Worm (Caenorhabditis elegans) whole organism, midembryonic: Measurements from ENCODE around the gene C16C8.20.

Experiments used
- T22C8.4 ChIP-seq: fragments of 200-800 bp; sonication (Bioruptor generic); IDR thresholded peaks from 2 replicates; pipeline ENCODE4 v1.3.6; 2022; ENCODE audit warnings: missing genetic modification characterization, missing compliant biosample characterization
- cog-1 ChIP-seq: sonication (generic microtip); optimal IDR thresholded peaks from 2 replicates; lab custom pipeline; 2016; ENCODE audit warnings: missing genetic modification characterization, missing compliant biosample characterization
- flt-1 ChIP-seq: fragments of 200-800 bp; sonication (Bioruptor generic); IDR thresholded peaks from 2 replicates; pipeline ENCODE4 v1.3.6; 2022; ENCODE audit warnings: missing genetic modification characterization, missing compliant biosample characterization
- klf-2 ChIP-seq: fragments of 200-800 bp; sonication (Bioruptor generic); conservative IDR thresholded peaks from 2 replicates; pipeline ENCODE4 v1.3.6; 2022; ENCODE audit warnings: missing genetic modification reagents, missing genetic modification characterization, missing compliant biosample characterization
- med-1 ChIP-seq: sonication (generic microtip); optimal IDR thresholded peaks from 2 replicates; lab custom pipeline; 2017; ENCODE audit warnings: missing genetic modification characterization, mild to moderate bottlenecking, missing compliant biosample characterization, antibody characterized with exemption, missing genetic modification reagents; ENCODE audit not compliant: insufficient read depth
- ref-1 ChIP-seq: fragments of 200-800 bp; sonication (Bioruptor generic); conservative IDR thresholded peaks from 2 replicates; pipeline ENCODE4 v1.3.6; 2022; ENCODE audit warnings: missing genetic modification reagents, missing genetic modification characterization, missing compliant biosample characterization
- tab-1 ChIP-seq: fragments of 200-800 bp; sonication (Bioruptor generic); IDR thresholded peaks from 2 replicates; pipeline ENCODE4 v1.3.6; 2022; ENCODE audit warnings: missing genetic modification characterization, missing compliant biosample characterization
- ztf-23 ChIP-seq: fragments of 200-800 bp; sonication (Bioruptor generic); IDR thresholded peaks from 2 replicates; pipeline ENCODE4 v1.3.6; 2022; ENCODE audit warnings: missing genetic modification reagents, missing genetic modification characterization, missing compliant biosample characterization
- ztf-29 ChIP-seq: fragments of 200-800 bp; sonication (Bioruptor generic); IDR thresholded peaks from 2 replicates; pipeline ENCODE4 v1.3.6; 2022; ENCODE audit warnings: missing genetic modification reagents, missing genetic modification characterization, missing compliant biosample characterization

Gene C16C8.20

ce11 chrII:3434893-3435503 lies 11.7 kb upstream of the C16C8.20 start:
- TF ChIP-seq ztf-23 (GFP tag; lab: Robert Waterston, UW) = no peak
- TF ChIP-seq T22C8.4 (GFP tag; lab: Robert Waterston, UW) = no peak
- no peak for TF ChIP-seq cog-1
- TF ChIP-seq tab-1 (GFP tag; lab: Robert Waterston, UW) = no peak
- TF ChIP-seq klf-2 (GFP tag; lab: Robert Waterston, UW) = no peak
- no peak for TF ChIP-seq flt-1 (GFP tag; lab: Robert Waterston, UW)
- TF ChIP-seq ztf-29 = no peak
- TF ChIP-seq med-1 (GFP tag; lab: Kevin White, UChicago) = no peak
- TF ChIP-seq ref-1 (GFP tag; lab: Robert Waterston, UW) = no peak

- TF ChIP-seq ref-1 (GFP tag; lab: Robert Waterston, UW) (no peak), ztf-23 (GFP tag; lab: Robert Waterston, UW) (no peak), klf-2 (GFP tag; lab: Robert Waterston, UW) (no peak)
Observed at ce11 chrII:3436412-3436811, 10.3 kb upstream of the C16C8.20 start, which contains the start of gene skpo-2. Gene skpo-2 (minus strand): TSS chrII:3436512.

ce11 chrII:3437393-3437792 lies 9.4 kb upstream of the C16C8.20 start:
- TF ChIP-seq tab-1 (GFP tag; lab: Robert Waterston, UW) (no peak), ref-1 (GFP tag; lab: Robert Waterston, UW) (no peak), ztf-23 (GFP tag; lab: Robert Waterston, UW) (no peak), flt-1 (GFP tag; lab: Robert Waterston, UW) (no peak), klf-2 (GFP tag; lab: Robert Waterston, UW) (no peak), ztf-29 (no peak), med-1 (GFP tag; lab: Kevin White, UChicago) (no peak), T22C8.4 (GFP tag; lab: Robert Waterston, UW) (no peak), cog-1 (no peak)

- TF ChIP-seq ref-1 (GFP tag; lab: Robert Waterston, UW) = no peak
- TF ChIP-seq klf-2 (GFP tag; lab: Robert Waterston, UW) = no peak
- no peak for TF ChIP-seq ztf-23 (GFP tag; lab: Robert Waterston, UW)
- no peak for TF ChIP-seq ztf-29
- TF ChIP-seq T22C8.4 (GFP tag; lab: Robert Waterston, UW) = no peak
- TF ChIP-seq cog-1 = no peak
- no peak for TF ChIP-seq med-1 (GFP tag; lab: Kevin White, UChicago)
- no peak for TF ChIP-seq tab-1 (GFP tag; lab: Robert Waterston, UW)
- TF ChIP-seq flt-1 (GFP tag; lab: Robert Waterston, UW) = no peak
Observed at ce11 chrII:3438280-3438679, 8.5 kb upstream of the C16C8.20 start.

- TF ChIP-seq med-1 (GFP tag; lab: Kevin White, UChicago) (no peak), ztf-23 (GFP tag; lab: Robert Waterston, UW) (peak; percentile 72), T22C8.4 (GFP tag; lab: Robert Waterston, UW) (peak; percentile 62; the same call in 1 of the 2 replicates), ztf-29 (0 out of 2 replicates have a peak, but pooled peaks have one; percentile 35), ref-1 (GFP tag; lab: Robert Waterston, UW) (peak; percentile 46; the same call in 1 of the 2 replicates), tab-1 (GFP tag; lab: Robert Waterston, UW) (peak; percentile 84), flt-1 (GFP tag; lab: Robert Waterston, UW) (peak; percentile 85), cog-1 (peak; percentile 14), klf-2 (GFP tag; lab: Robert Waterston, UW) (no peak)
Observed at ce11 chrII:3439244-3439698, 7.5 kb upstream of the C16C8.20 start.

ce11 chrII:3439842-3440640 lies 6.7 kb upstream of the C16C8.20 start:
- no peak for TF ChIP-seq ztf-29
- no peak for TF ChIP-seq T22C8.4 (GFP tag; lab: Robert Waterston, UW)
- TF ChIP-seq flt-1 (GFP tag; lab: Robert Waterston, UW) = no peak
- TF ChIP-seq tab-1 (GFP tag; lab: Robert Waterston, UW) = no peak
- no peak for TF ChIP-seq med-1 (GFP tag; lab: Kevin White, UChicago)
- TF ChIP-seq ztf-23 (GFP tag; lab: Robert Waterston, UW) = no peak
- TF ChIP-seq klf-2 (GFP tag; lab: Robert Waterston, UW) = no peak
- TF ChIP-seq cog-1 = no peak
- TF ChIP-seq ref-1 (GFP tag; lab: Robert Waterston, UW) = no peak

ce11 chrII:3440641-3440926 lies 6.2 kb upstream of the C16C8.20 start, which contains the start of gene C16C8.17:
Gene C16C8.17 (plus strand): TSS chrII:3440827.
- no peak for TF ChIP-seq flt-1 (GFP tag; lab: Robert Waterston, UW)
- no peak for TF ChIP-seq ztf-29
- TF ChIP-seq T22C8.4 (GFP tag; lab: Robert Waterston, UW) = no peak
- TF ChIP-seq tab-1 (GFP tag; lab: Robert Waterston, UW) = no peak
- no peak for TF ChIP-seq klf-2 (GFP tag; lab: Robert Waterston, UW)
- TF ChIP-seq ztf-23 (GFP tag; lab: Robert Waterston, UW) = no peak
- no peak for TF ChIP-seq med-1 (GFP tag; lab: Kevin White, UChicago)
- no peak for TF ChIP-seq ref-1 (GFP tag; lab: Robert Waterston, UW)
- TF ChIP-seq cog-1 = no peak

- no peak for TF ChIP-seq tab-1 (GFP tag; lab: Robert Waterston, UW)
- TF ChIP-seq ztf-23 (GFP tag; lab: Robert Waterston, UW) = no peak
- TF ChIP-seq ztf-29 = no peak
Observed at ce11 chrII:3441377-3441776, 5.4 kb upstream of the C16C8.20 start, which contains the start of gene C16C8.27. Gene C16C8.27 (plus strand): TSS chrII:3441677.

- TF ChIP-seq cog-1 (no peak), ztf-23 (GFP tag; lab: Robert Waterston, UW) (no peak), ztf-29 (no peak), T22C8.4 (GFP tag; lab: Robert Waterston, UW) (no peak), tab-1 (GFP tag; lab: Robert Waterston, UW) (no peak), klf-2 (GFP tag; lab: Robert Waterston, UW) (no peak), ref-1 (GFP tag; lab: Robert Waterston, UW) (no peak), med-1 (GFP tag; lab: Kevin White, UChicago) (no peak), flt-1 (GFP tag; lab: Robert Waterston, UW) (no peak)
Observed at ce11 chrII:3443154-3443553, 3.6 kb upstream of the C16C8.20 start, which contains the start of gene C16C8.22. Gene C16C8.22 (minus strand): TSS chrII:3443254.
